Fruit fly (Drosophila melanogaster): ENCODE data around the gene tup.

DNA sequence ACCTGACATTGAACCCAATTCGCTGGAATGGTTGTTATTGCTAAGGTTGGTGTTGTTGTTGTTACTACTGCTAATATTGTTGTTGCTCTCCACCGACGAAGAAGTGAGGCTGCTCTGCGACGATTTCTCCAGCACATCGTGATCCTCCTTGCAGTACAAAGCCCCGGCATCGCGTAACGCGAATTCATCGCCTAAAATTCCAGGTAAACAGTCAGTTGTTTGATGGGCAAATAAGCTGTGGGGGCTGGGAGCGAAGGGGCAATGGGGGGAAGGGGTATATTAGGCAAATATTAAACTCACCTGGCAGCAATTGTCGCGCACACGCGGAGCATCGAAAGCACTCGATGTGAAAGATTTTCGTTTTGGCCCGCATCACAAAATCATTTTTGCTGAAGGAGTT, 17.0 kb downstream of the tup start:
- no peak for TF ChIP-seq EcR (GFP tag; optimal IDR thresholded peaks at IDR 0.05)
- TF ChIP-seq CG8478 (optimal IDR thresholded peaks at IDR 0.05) = no peak
- no peak for TF ChIP-seq Dll (optimal IDR thresholded peaks at IDR 0.05)
- TF ChIP-seq psq (optimal IDR thresholded peaks at IDR 0.05) = no peak
- no peak for TF ChIP-seq usp (GFP tag; optimal IDR thresholded peaks at IDR 0.05)
- TF ChIP-seq pan (optimal IDR thresholded peaks at IDR 0.05) = no peak

All from whole organism.